Fruit fly (Drosophila melanogaster) whole organism, pupa: Measurements from ENCODE around the gene eff.
A peak's percentile ranks its signal among the peaks of the same experiment; 100 is the strongest.

ENCODE experiments used
- CG12605 ChIP-seq: fragments of 200-800 bp; sonication (Bioruptor generic); IDR thresholded peaks from 2 replicates; pipeline ENCODE4 v1.3.6; 2022; ENCODE audit warnings: missing biosample characterization, missing genetic modification characterization
- CG17806 ChIP-seq: fragments of 200-800 bp; sonication (Bioruptor generic); optimal IDR thresholded peaks from 2 replicates; lab custom pipeline; 2018; ENCODE audit warnings: missing biosample characterization, mild to moderate bottlenecking, missing genetic modification characterization, moderate library complexity
- CG8301 ChIP-seq: fragments of 200-800 bp; sonication (Bioruptor generic); optimal IDR thresholded peaks from 2 replicates; lab custom pipeline; 2018; ENCODE audit warnings: missing biosample characterization, mild to moderate bottlenecking, missing genetic modification characterization
- CG9948 ChIP-seq: fragments of 200-800 bp; sonication (Bioruptor generic); optimal IDR thresholded peaks from 2 replicates; lab custom pipeline; 2018; ENCODE audit warnings: missing biosample characterization, mild to moderate bottlenecking, missing genetic modification characterization, moderate library complexity
- EcR ChIP-seq: fragments of 200-800 bp; sonication (Bioruptor generic); optimal IDR thresholded peaks from 3 replicates; lab custom pipeline; 2019; ENCODE audit warnings: missing biosample characterization, missing genetic modification characterization, mild to moderate bottlenecking, moderate library complexity, missing genetic modification reagents
- Pif1B ChIP-seq: fragments of 200-800 bp; sonication (Bioruptor generic); optimal IDR thresholded peaks from 3 replicates; lab custom pipeline; 2016; ENCODE audit warnings: missing biosample characterization, missing genetic modification characterization
- gl ChIP-seq: fragments of 200-800 bp; sonication (Bioruptor generic); optimal IDR thresholded peaks from 2 replicates; lab custom pipeline; 2018; ENCODE audit warnings: missing biosample characterization, mild to moderate bottlenecking, missing genetic modification characterization

DNA sequence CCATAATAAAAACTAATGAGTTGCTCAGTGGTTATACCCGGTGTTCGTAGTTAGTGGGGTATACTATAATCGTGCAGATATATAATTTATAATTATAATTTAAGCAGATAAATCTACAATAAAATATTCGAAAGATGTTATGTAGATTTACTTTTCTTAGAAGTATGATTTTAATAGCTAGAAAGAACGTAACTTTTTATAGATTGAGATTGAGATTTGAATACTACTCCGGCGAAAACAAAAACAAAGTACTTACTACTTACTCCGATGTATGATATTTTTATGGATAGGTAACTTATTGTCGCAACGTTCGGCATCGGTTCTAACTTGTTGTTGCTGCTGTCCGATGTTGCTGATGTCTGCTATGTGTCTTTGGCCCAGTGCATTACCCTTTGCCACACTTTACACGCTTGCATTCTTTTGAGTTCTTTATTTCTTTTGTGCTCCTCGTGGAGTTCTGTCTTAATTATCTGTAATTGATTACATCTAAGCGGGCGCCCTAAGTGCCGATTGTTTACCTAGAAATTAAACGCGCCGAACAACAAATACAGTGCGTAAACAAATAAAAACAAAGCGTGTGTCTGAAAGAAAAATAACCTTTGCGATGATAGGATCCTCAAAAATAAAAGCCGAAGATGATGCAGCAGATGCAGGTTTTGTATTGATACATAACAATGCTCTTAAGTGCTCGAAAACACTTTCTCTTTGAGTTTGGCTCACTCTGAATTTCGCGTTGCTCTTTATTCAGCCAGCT lies 7.4 kb upstream of the eff start:
- no peak for TF ChIP-seq gl (tag; lab: Kevin White, UChicago)
- TF ChIP-seq CG8301 = peak; percentile 28
- no peak for TF ChIP-seq CG9948
- no peak for TF ChIP-seq CG17806 (tag; lab: Kevin White, UChicago)
- no peak for TF ChIP-seq EcR (GFP tag; lab: Kevin White, UChicago)
- TF ChIP-seq Pif1B (GFP tag; lab: Kevin White, UChicago) = no peak
- no peak for TF ChIP-seq CG12605 (GFP tag; lab: Robert Waterston, UW)
